Fruit fly (Drosophila melanogaster): ENCODE data around the gene CG15923.

DNA sequence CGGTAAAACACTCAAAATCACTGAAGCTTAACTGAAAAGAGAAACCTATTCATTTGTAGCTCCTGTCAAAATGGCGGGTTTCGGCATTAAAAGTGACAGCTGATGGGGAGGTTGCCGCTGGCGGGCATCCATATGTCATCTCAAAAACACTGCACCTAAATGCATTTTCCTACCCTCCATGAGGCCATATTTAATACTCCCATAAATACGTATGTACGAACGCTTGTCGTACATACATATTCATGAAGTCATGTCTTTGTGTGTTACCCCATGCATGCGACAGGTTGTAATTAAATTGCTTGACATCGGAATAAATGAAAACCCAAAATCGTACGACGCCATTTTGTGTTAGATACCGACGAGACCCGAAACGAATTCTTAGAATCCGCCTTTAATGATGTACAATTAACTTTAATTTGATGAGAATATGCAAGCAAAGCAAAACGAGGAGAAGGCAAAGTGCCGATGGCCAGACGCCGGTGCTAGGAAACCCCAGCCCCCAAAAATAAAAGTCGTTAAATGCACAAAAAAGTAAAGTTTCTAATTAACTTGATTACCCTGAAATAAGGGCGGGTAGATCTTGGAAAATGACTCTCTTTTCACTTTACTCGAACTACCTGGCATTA lies 20.3 kb downstream of the CG15923 start:
- TF ChIP-seq CTCF (optimal IDR thresholded peaks at IDR 0.05) (no peak), CG8478 (optimal IDR thresholded peaks at IDR 0.05) (no peak)
